In the genomic region with DNA sequence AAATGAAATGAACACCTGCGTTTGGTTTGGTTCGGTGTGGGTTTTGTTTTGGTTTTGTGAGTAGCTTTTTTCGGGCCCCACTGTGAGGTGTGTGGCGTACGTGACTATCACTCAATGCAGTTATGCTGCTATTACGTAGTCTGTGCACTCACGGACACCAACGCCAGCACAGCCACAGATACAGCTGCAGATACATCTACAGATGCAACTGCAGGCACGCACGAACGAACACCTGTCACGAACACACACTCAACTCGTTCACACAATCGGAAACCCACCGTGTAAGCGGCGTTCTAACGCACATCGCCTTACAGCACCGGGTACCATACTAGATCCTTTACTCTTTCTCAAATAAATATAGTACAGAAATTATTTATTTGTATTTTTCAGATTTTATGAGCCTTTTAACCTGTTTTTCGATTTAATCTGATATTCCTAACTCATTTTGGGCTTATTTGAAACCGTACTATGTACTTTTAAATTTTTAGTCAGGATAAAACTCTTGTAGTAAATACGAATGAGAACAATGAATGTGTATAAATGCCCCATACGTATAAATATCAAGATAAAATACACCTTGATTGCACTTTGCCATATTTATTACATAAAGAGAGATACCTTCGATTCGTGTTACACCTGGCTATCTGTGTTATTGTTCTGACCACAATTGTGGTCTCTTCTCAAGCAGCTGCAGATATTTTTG, we compare ENCODE assay signal across 1 fruit fly cellular context.
TF ChIP-seq lines count a peak whose summit lies in the region.

No protein-coding gene starts in this region.

TF ChIP-seq in whole organism, embryonic, 481 proteins besides CTCF, POLR2A, EP300 and RAD21 (continued from another document):
- no peak for TF ChIP-seq CG1603 (tag; optimal IDR thresholded peaks at IDR 0.05; lab: Kevin White, UChicago)
- peak; percentile 2 for TF ChIP-seq Six4 (GFP tag; optimal IDR thresholded peaks at IDR 0.05; lab: Kevin White, UChicago)
- peak; percentile 14 for TF ChIP-seq unpg (GFP tag; optimal IDR thresholded peaks at IDR 0.05; lab: Kevin White, UChicago)
- peak; percentile 10 for TF ChIP-seq CG16815 (GFP tag; optimal IDR thresholded peaks at IDR 0.05; lab: Kevin White, UChicago)
- no peak for TF ChIP-seq CG4282 (GFP tag; optimal IDR thresholded peaks at IDR 0.05; lab: Kevin White, UChicago)
- TF ChIP-seq CG16863 (GFP tag; optimal IDR thresholded peaks at IDR 0.05; lab: Kevin White, UChicago): no peak
- 0 out of 3 replicates have a peak, but pooled peaks have one; percentile 10 for TF ChIP-seq z (GFP tag; IDR thresholded peaks at IDR 0.05; lab: Robert Waterston, UW)
- no peak for TF ChIP-seq CG17568 (GFP tag; optimal IDR thresholded peaks at IDR 0.05; lab: Kevin White, UChicago)
- peak; percentile 1 for TF ChIP-seq CG13775 (GFP tag; optimal IDR thresholded peaks at IDR 0.05; lab: Kevin White, UChicago)
- peak; percentile 49 for TF ChIP-seq D19A (tag; optimal IDR thresholded peaks at IDR 0.05; lab: Kevin White, UChicago)
- TF ChIP-seq lmd (GFP tag; IDR thresholded peaks at IDR 0.05; lab: Robert Waterston, UW): no peak
- no peak for TF ChIP-seq maf-S (GFP tag; optimal IDR thresholded peaks at IDR 0.05; lab: Kevin White, UChicago)
- peak; percentile 18 for TF ChIP-seq CG2202 (tag; optimal IDR thresholded peaks at IDR 0.05; lab: Kevin White, UChicago)
- TF ChIP-seq CG1602 (GFP tag; optimal IDR thresholded peaks at IDR 0.05; lab: Kevin White, UChicago): peak; percentile 35
- TF ChIP-seq kah (GFP tag; optimal IDR thresholded peaks at IDR 0.05; lab: Kevin White, UChicago): peak; percentile 64
- no peak for TF ChIP-seq fd102C (GFP tag; optimal IDR thresholded peaks at IDR 0.05; lab: Kevin White, UChicago)
- TF ChIP-seq Stat92E (GFP tag; optimal IDR thresholded peaks at IDR 0.05; lab: Kevin White, UChicago): no peak
- peak; percentile 33 for TF ChIP-seq CG11504 (tag; optimal IDR thresholded peaks at IDR 0.05; lab: Kevin White, UChicago)
- 0 out of 2 replicates have a peak, but pooled peaks have one; percentile 10 for TF ChIP-seq MBD-R2 (GFP tag; IDR thresholded peaks at IDR 0.05; lab: Robert Waterston, UW)
- TF ChIP-seq gt (GFP tag; IDR thresholded peaks at IDR 0.05; lab: Robert Waterston, UW): no peak
- TF ChIP-seq CG9727 (GFP tag; optimal IDR thresholded peaks at IDR 0.05; lab: Kevin White, UChicago): peak; percentile 52
- no peak for TF ChIP-seq Fer1 (GFP tag; optimal IDR thresholded peaks at IDR 0.05; lab: Kevin White, UChicago)
- peak; percentile 8 for TF ChIP-seq dmrt99B (tag; optimal IDR thresholded peaks at IDR 0.05; lab: Kevin White, UChicago)
- TF ChIP-seq esg (GFP tag; conservative IDR thresholded peaks at IDR 0.05; lab: Robert Waterston, UW): 0 out of 2 replicates have a peak, but pooled peaks have one; percentile 5
- no peak for TF ChIP-seq CG7372 (GFP tag; IDR thresholded peaks at IDR 0.05; lab: Robert Waterston, UW)
- peak in 1 of 2 experiments; percentile 47 for TF ChIP-seq Pdp1 (GFP tag; optimal IDR thresholded peaks at IDR 0.05; lab: Kevin White, UChicago)
- no peak for TF ChIP-seq tna (GFP tag; IDR thresholded peaks at IDR 0.05; lab: Robert Waterston, UW; ENCODE audit: partially characterized antibody)
- TF ChIP-seq Eip74EF (GFP tag; optimal IDR thresholded peaks at IDR 0.05; lab: Kevin White, UChicago): no peak
- no peak for TF ChIP-seq chn (GFP tag; optimal IDR thresholded peaks at IDR 0.05; lab: Kevin White, UChicago)
- TF ChIP-seq Neu2 (GFP tag; optimal IDR thresholded peaks at IDR 0.05; lab: Kevin White, UChicago; ENCODE audit: borderline replicate concordance): no peak
- peak; percentile 36 for TF ChIP-seq CG2712 (tag; optimal IDR thresholded peaks at IDR 0.05; lab: Kevin White, UChicago)
- TF ChIP-seq cwo (GFP tag; optimal IDR thresholded peaks at IDR 0.05; lab: Kevin White, UChicago): no peak
- no peak for TF ChIP-seq CG9215 (GFP tag; IDR thresholded peaks at IDR 0.05; lab: Robert Waterston, UW)
- no peak for TF ChIP-seq abd-A (tag; optimal IDR thresholded peaks at IDR 0.05; lab: Kevin White, UChicago)
- peak; percentile 49 for TF ChIP-seq nmo (GFP tag; optimal IDR thresholded peaks at IDR 0.05; lab: Kevin White, UChicago)
- TF ChIP-seq CG4820 (GFP tag; optimal IDR thresholded peaks at IDR 0.05; lab: Kevin White, UChicago): peak; percentile 18
- TF ChIP-seq sr (GFP tag; IDR thresholded peaks at IDR 0.05; lab: Robert Waterston, UW): no peak
- TF ChIP-seq Hsf (GFP tag; optimal IDR thresholded peaks at IDR 0.05; lab: Kevin White, UChicago): peak; percentile 28
- peak; percentile 58; the same call in 2 of the 3 replicates for TF ChIP-seq CG2199 (GFP tag; IDR thresholded peaks at IDR 0.05; lab: Robert Waterston, UW)
